Worm (Caenorhabditis elegans) whole organism, young adult: ENCODE measurements around the gene C14F11.4.

ENCODE experiments used
- B0035.1 ChIP-seq: sonication (generic microtip); optimal IDR thresholded peaks from 2 replicates; lab custom pipeline; 2016; ENCODE audit warnings: missing genetic modification characterization, mild to moderate bottlenecking, missing compliant biosample characterization, missing genotype, missing genetic modification reagents
- B0261.1 ChIP-seq: sonication (generic microtip); optimal IDR thresholded peaks from 2 replicates; lab custom pipeline; 2016; ENCODE audit warnings: mild to moderate bottlenecking, missing genetic modification characterization, moderate library complexity, missing compliant biosample characterization
- D2030.7 ChIP-seq: fragments of 200-800 bp; sonication (Bioruptor generic); IDR thresholded peaks from 2 replicates; pipeline ENCODE4 v1.3.6; 2022; ENCODE audit warnings: missing genetic modification reagents, missing genetic modification characterization, missing compliant biosample characterization
- F37B4.10 ChIP-seq: fragments of 200-800 bp; sonication (Bioruptor generic); IDR thresholded peaks from 2 replicates; pipeline ENCODE4 v1.3.6; 2022; ENCODE audit warnings: missing genetic modification characterization, missing compliant biosample characterization
- K11D2.4 ChIP-seq: fragments of 200-800 bp; sonication (Bioruptor generic); IDR thresholded peaks from 2 replicates; pipeline ENCODE4 v1.3.6; 2022; ENCODE audit warnings: missing genetic modification reagents, missing genetic modification characterization, missing compliant biosample characterization
- K12H6.12 ChIP-seq: fragments of 200-800 bp; sonication (Bioruptor generic); optimal IDR thresholded peaks from 2 replicates; lab custom pipeline; 2018; ENCODE audit warnings: mild to moderate bottlenecking, missing genetic modification characterization, missing compliant biosample characterization
- Y95B8A.8 ChIP-seq: fragments of 200-800 bp; sonication (Bioruptor generic); IDR thresholded peaks from 2 replicates; pipeline ENCODE4 v1.3.6; 2022; ENCODE audit warnings: missing genetic modification reagents, missing genetic modification characterization, missing compliant biosample characterization
- aptf-3 ChIP-seq: fragments of 200-800 bp; sonication (Bioruptor generic); IDR thresholded peaks from 2 replicates; pipeline ENCODE4 v1.3.6; 2022; ENCODE audit warnings: missing genetic modification characterization, missing compliant biosample characterization
- atf-7 ChIP-seq: sonication (generic microtip); optimal IDR thresholded peaks from 2 replicates; lab custom pipeline; 2017; ENCODE audit warnings: mild to moderate bottlenecking, missing genetic modification characterization, missing compliant biosample characterization
- bed-1 ChIP-seq: fragments of 200-800 bp; sonication (Bioruptor generic); IDR thresholded peaks from 2 replicates; pipeline ENCODE4 v1.3.6; 2022; ENCODE audit warnings: missing genetic modification reagents, missing genetic modification characterization, missing compliant biosample characterization
- ccch-3 ChIP-seq: fragments of 200-800 bp; sonication (Bioruptor generic); optimal IDR thresholded peaks from 2 replicates; lab custom pipeline; 2018; ENCODE audit warnings: mild to moderate bottlenecking, missing genetic modification characterization, missing compliant biosample characterization
- cebp-1 ChIP-seq, 2 experiments: fragments of 200-800 bp in 1 of 2; sonication (Bioruptor generic) in 1 of 2; sonication (generic microtip) in 1 of 2; IDR thresholded peaks in 1 of 2; optimal IDR thresholded peaks in 1 of 2; 2 replicates each; pipeline versions ENCODE4 v1.3.6 to Lab custom; 2017 to 2022; ENCODE audit warnings: missing compliant biosample characterization in 2 of 2, missing genetic modification characterization in 2 of 2, mild to moderate bottlenecking in 1 of 2, missing genetic modification reagents in 1 of 2, moderate library complexity in 1 of 2
- cebp-2 ChIP-seq: fragments of 200-800 bp; sonication (Bioruptor generic); IDR thresholded peaks from 2 replicates; pipeline ENCODE4 v1.3.6; 2022; ENCODE audit warnings: missing genetic modification characterization, missing compliant biosample characterization
- ceh-27 ChIP-seq: fragments of 200-800 bp; sonication (Bioruptor generic); optimal IDR thresholded peaks from 2 replicates; lab custom pipeline; 2018; ENCODE audit warnings: mild to moderate bottlenecking, missing genetic modification characterization, moderate library complexity, missing compliant biosample characterization
- ceh-79 ChIP-seq: sonication (generic microtip); optimal IDR thresholded peaks from 2 replicates; lab custom pipeline; 2017; ENCODE audit warnings: mild to moderate bottlenecking, missing genetic modification characterization, missing compliant biosample characterization
- chd-7 ChIP-seq: sonication (generic microtip); optimal IDR thresholded peaks from 2 replicates; lab custom pipeline; 2016; ENCODE audit warnings: mild to moderate bottlenecking, missing genetic modification characterization, moderate library complexity, missing compliant biosample characterization
- dox-1 ChIP-seq: fragments of 200-800 bp; sonication (Bioruptor generic); IDR thresholded peaks from 2 replicates; pipeline ENCODE4 v1.3.6; 2022; ENCODE audit warnings: missing genetic modification reagents, missing genetic modification characterization, missing compliant biosample characterization
- dpff-1 ChIP-seq: sonication (generic microtip); optimal IDR thresholded peaks from 2 replicates; lab custom pipeline; 2017; ENCODE audit warnings: mild to moderate bottlenecking, missing genetic modification characterization, missing compliant biosample characterization
- egl-18 ChIP-seq: fragments of 200-800 bp; sonication (Bioruptor generic); IDR thresholded peaks from 2 replicates; pipeline ENCODE4 v1.3.6; 2022; ENCODE audit warnings: missing genetic modification reagents, missing genetic modification characterization, missing compliant biosample characterization
- egl-44 ChIP-seq: fragments of 200-800 bp; sonication (Bioruptor generic); IDR thresholded peaks from 2 replicates; pipeline ENCODE4 v1.3.6; 2022; ENCODE audit warnings: missing genetic modification reagents, missing genetic modification characterization, missing compliant biosample characterization
- fkh-3 ChIP-seq: sonication (generic microtip); optimal IDR thresholded peaks from 2 replicates; lab custom pipeline; 2016; ENCODE audit warnings: mild to moderate bottlenecking, missing genetic modification characterization, missing compliant biosample characterization
- him-1 ChIP-seq: sonication (generic microtip); optimal IDR thresholded peaks from 2 replicates; lab custom pipeline; 2016; ENCODE audit warnings: missing genotype, missing genetic modification reagents, missing genetic modification characterization, missing compliant biosample characterization
- hlh-26 ChIP-seq: fragments of 200-800 bp; sonication (Bioruptor generic); conservative IDR thresholded peaks from 2 replicates; pipeline ENCODE4 v1.3.6; 2022; ENCODE audit warnings: missing genetic modification reagents, missing genetic modification characterization, missing compliant biosample characterization
- let-607 ChIP-seq, 2 experiments: fragments of 200-800 bp in 1 of 2; sonication (Bioruptor generic) in 1 of 2; sonication (generic microtip) in 1 of 2; optimal IDR thresholded peaks; 2 replicates each; lab custom pipeline; 2016 to 2018; ENCODE audit warnings: mild to moderate bottlenecking in 2 of 2, missing compliant biosample characterization in 2 of 2, missing genetic modification characterization in 2 of 2, moderate library complexity in 2 of 2, missing genotype in 1 of 2
- lin-35 ChIP-seq, 3 experiments: fragments of 150-350 bp in 2 of 3; sonication (generic microtip) in 1 of 3; optimal IDR thresholded peaks; 2 replicates each; lab custom pipeline; 2014 to 2018; ENCODE audit warnings: missing biosample characterization in 3 of 3, missing genetic modification characterization in 3 of 3, missing genetic modification reagents in 3 of 3
- lin-54 ChIP-seq: fragments of 200-800 bp; sonication (Bioruptor generic); optimal IDR thresholded peaks from 2 replicates; lab custom pipeline; 2018; ENCODE audit warnings: mild to moderate bottlenecking, missing genetic modification characterization, missing compliant biosample characterization
- lir-1 ChIP-seq: fragments of 200-800 bp; sonication (Bioruptor generic); conservative IDR thresholded peaks from 2 replicates; pipeline ENCODE4 v1.3.6; 2022; ENCODE audit warnings: missing genetic modification reagents, missing genetic modification characterization, missing compliant biosample characterization
- lsl-1 ChIP-seq: fragments of 200-800 bp; sonication (Bioruptor generic); optimal IDR thresholded peaks from 2 replicates; lab custom pipeline; 2018; ENCODE audit warnings: mild to moderate bottlenecking, missing genetic modification characterization, moderate library complexity, missing compliant biosample characterization
- madf-8 ChIP-seq: fragments of 200-800 bp; sonication (Bioruptor generic); conservative IDR thresholded peaks from 2 replicates; pipeline ENCODE4 v1.3.6; 2022; ENCODE audit warnings: missing genetic modification reagents, missing genetic modification characterization, missing compliant biosample characterization
- mcd-1 ChIP-seq: fragments of 200-800 bp; sonication (Bioruptor generic); IDR thresholded peaks from 2 replicates; pipeline ENCODE4 v1.3.6; 2022; ENCODE audit warnings: missing genetic modification reagents, missing genetic modification characterization, missing compliant biosample characterization
- mel-28 ChIP-seq: sonication (generic microtip); optimal IDR thresholded peaks from 2 replicates; lab custom pipeline; 2016; ENCODE audit warnings: borderline replicate concordance, mild to moderate bottlenecking, missing genetic modification characterization, missing compliant biosample characterization
- mes-4 ChIP-seq: sonication (generic microtip); optimal IDR thresholded peaks from 2 replicates; lab custom pipeline; 2016; ENCODE audit warnings: missing genotype, missing genetic modification characterization, missing compliant biosample characterization
- mxl-1 ChIP-seq: sonication (generic microtip); optimal IDR thresholded peaks from 2 replicates; lab custom pipeline; 2016; ENCODE audit warnings: missing genetic modification characterization, missing compliant biosample characterization
- nhr-120 ChIP-seq: fragments of 200-800 bp; sonication (Bioruptor generic); IDR thresholded peaks from 2 replicates; pipeline ENCODE4 v1.3.6; 2022; ENCODE audit warnings: missing genetic modification characterization, missing compliant biosample characterization
- nhr-80 ChIP-seq: sonication (generic microtip); optimal IDR thresholded peaks from 2 replicates; lab custom pipeline; 2016; ENCODE audit warnings: missing genetic modification characterization, missing compliant biosample characterization
- pbrm-1 ChIP-seq: fragments of 200-800 bp; sonication (Bioruptor generic); IDR thresholded peaks from 2 replicates; pipeline ENCODE4 v1.3.6; 2022; ENCODE audit warnings: missing genetic modification reagents, missing genetic modification characterization, missing compliant biosample characterization
- pha-4 ChIP-seq: fragments of 150-350 bp; sonication (generic microtip); optimal IDR thresholded peaks from 2 replicates; lab custom pipeline; 2014; ENCODE audit warnings: missing biosample characterization, missing genetic modification reagents, missing genetic modification characterization
- rec-8 ChIP-seq, 2 experiments: sonication (generic microtip); optimal IDR thresholded peaks; 2 replicates each; lab custom pipeline; 2016; ENCODE audit warnings: mild to moderate bottlenecking in 2 of 2, missing genetic modification characterization in 2 of 2, missing genetic modification reagents in 2 of 2, missing genotype in 2 of 2, missing biosample characterization in 1 of 2, missing compliant biosample characterization in 1 of 2, moderate library complexity in 1 of 2
- sdz-38 ChIP-seq: sonication (generic microtip); optimal IDR thresholded peaks from 2 replicates; lab custom pipeline; 2016; ENCODE audit warnings: missing genotype, missing genetic modification characterization, missing compliant biosample characterization
- snpc-1.3 ChIP-seq: sonication (generic microtip); optimal IDR thresholded peaks from 2 replicates; lab custom pipeline; 2017; ENCODE audit warnings: missing genetic modification characterization, mild to moderate bottlenecking, missing compliant biosample characterization, antibody characterized with exemption, moderate library complexity, missing genotype, missing genetic modification reagents; ENCODE audit not compliant: insufficient read depth
- tbp1 ChIP-seq: fragments of 200-800 bp; sonication (Bioruptor generic); optimal IDR thresholded peaks from 2 replicates; lab custom pipeline; 2018; ENCODE audit warnings: mild to moderate bottlenecking, missing genetic modification characterization, missing compliant biosample characterization
- zim-3 ChIP-seq: sonication (generic microtip); optimal IDR thresholded peaks from 2 replicates; lab custom pipeline; 2017; ENCODE audit warnings: mild to moderate bottlenecking, missing genetic modification characterization, moderate library complexity, missing compliant biosample characterization
- ztf-22 ChIP-seq: fragments of 200-800 bp; sonication (Bioruptor generic); optimal IDR thresholded peaks from 2 replicates; lab custom pipeline; 2018; ENCODE audit warnings: mild to moderate bottlenecking, missing genetic modification characterization, moderate library complexity, missing compliant biosample characterization
- ztf-26 ChIP-seq: sonication (generic microtip); optimal IDR thresholded peaks from 2 replicates; lab custom pipeline; 2017; ENCODE audit warnings: missing genetic modification characterization, missing compliant biosample characterization
- ztf-28 ChIP-seq: fragments of 200-800 bp; sonication (Bioruptor generic); IDR thresholded peaks from 2 replicates; pipeline ENCODE4 v1.3.6; 2022; ENCODE audit warnings: missing genetic modification reagents, missing genetic modification characterization, missing compliant biosample characterization

C14F11.4 gene

ce11 chrX:6248778-6249658, 16.2 kb upstream of the C14F11.4 start:
- no peak for TF ChIP-seq fkh-3
- no peak for TF ChIP-seq ztf-22 (GFP tag; lab: Kevin White, UChicago)
- TF ChIP-seq cebp-2 (GFP tag; lab: Robert Waterston, UW) = no peak
- no peak for TF ChIP-seq sdz-38
- TF ChIP-seq cebp-1 (GFP tag; IDR thresholded peaks at IDR 0.05; lab: Robert Waterston, UW) = no peak
- TF ChIP-seq cebp-1 (tag; optimal IDR thresholded peaks at IDR 0.05; lab: Kevin White, UChicago) = peak; percentile 86
- TF ChIP-seq mxl-1 (tag; lab: Kevin White, UChicago) = no peak
- no peak for TF ChIP-seq B0261.1
- no peak for TF ChIP-seq bed-1 (GFP tag; lab: Robert Waterston, UW)
- TF ChIP-seq egl-18 (GFP tag; lab: Robert Waterston, UW) = no peak
- no peak for TF ChIP-seq chd-7
- TF ChIP-seq him-1 (tag; lab: Kevin White, UChicago) = no peak
- TF ChIP-seq zim-3 (tag; lab: Kevin White, UChicago) = no peak
- no peak for TF ChIP-seq tbp1 (GFP tag; lab: Kevin White, UChicago)
- no peak for TF ChIP-seq lsl-1 (GFP tag; lab: Kevin White, UChicago)
- no peak for TF ChIP-seq lin-35 (GFP tag; optimal IDR thresholded peaks at IDR 0.05; lab: Kevin White, UChicago)
- TF ChIP-seq hlh-26 (GFP tag; lab: Robert Waterston, UW) = no peak
- TF ChIP-seq mcd-1 (GFP tag; lab: Robert Waterston, UW) = no peak
- TF ChIP-seq nhr-80 (tag; lab: Kevin White, UChicago) = peak; percentile 34
- TF ChIP-seq ceh-79 = no peak
- no peak for TF ChIP-seq D2030.7 (GFP tag; lab: Robert Waterston, UW)
- no peak for TF ChIP-seq ccch-3 (GFP tag; lab: Kevin White, UChicago)
- TF ChIP-seq K11D2.4 (GFP tag; lab: Robert Waterston, UW) = no peak
- no peak for TF ChIP-seq mel-28 (tag; lab: Kevin White, UChicago)
- no peak for TF ChIP-seq dox-1 (GFP tag; lab: Robert Waterston, UW)
- TF ChIP-seq rec-8 (tag; optimal IDR thresholded peaks at IDR 0.05; lab: Kevin White, UChicago) = no peak
- TF ChIP-seq lir-1 (GFP tag; lab: Robert Waterston, UW) = no peak
- no peak for TF ChIP-seq let-607 (tag; optimal IDR thresholded peaks at IDR 0.05; lab: Kevin White, UChicago)
- TF ChIP-seq ceh-27 (GFP tag; lab: Kevin White, UChicago) = peak; percentile 17
- TF ChIP-seq ztf-28 (GFP tag; lab: Robert Waterston, UW) = no peak
- peak; percentile 12 for TF ChIP-seq K12H6.12

ce11 chrX:6247869-6248268, 15.0 kb upstream of the C14F11.4 start:
- TF ChIP-seq ztf-22 (GFP tag; lab: Kevin White, UChicago) = no peak
- no peak for TF ChIP-seq F37B4.10
- no peak for TF ChIP-seq sdz-38
- TF ChIP-seq mcd-1 (GFP tag; lab: Robert Waterston, UW) = no peak
- no peak for TF ChIP-seq snpc-1.3
- no peak for TF ChIP-seq egl-44 (GFP tag; lab: Robert Waterston, UW)

ce11 chrX:6247013-6247412, 14.2 kb upstream of the C14F11.4 start:
- no peak for TF ChIP-seq Y95B8A.8
- TF ChIP-seq pha-4 (tag; lab: Kevin White, UChicago) = no peak
- no peak for TF ChIP-seq B0035.1 (tag; lab: Kevin White, UChicago)
- no peak for TF ChIP-seq mes-4 (tag; lab: Kevin White, UChicago)
- no peak for TF ChIP-seq nhr-120 (GFP tag; lab: Robert Waterston, UW)
- TF ChIP-seq aptf-3 (GFP tag; lab: Robert Waterston, UW) = no peak
- no peak for TF ChIP-seq pbrm-1 (GFP tag; lab: Robert Waterston, UW)
- no peak for TF ChIP-seq ceh-27 (GFP tag; lab: Kevin White, UChicago)
- no peak for TF ChIP-seq chd-7
- TF ChIP-seq ztf-26 (tag; lab: Kevin White, UChicago) = no peak
- no peak for TF ChIP-seq dpff-1
- TF ChIP-seq madf-8 (GFP tag; lab: Robert Waterston, UW) = no peak
- no peak for TF ChIP-seq egl-44 (GFP tag; lab: Robert Waterston, UW)
- TF ChIP-seq lin-54 (GFP tag; lab: Kevin White, UChicago) = no peak
- no peak for TF ChIP-seq atf-7 (tag; lab: Kevin White, UChicago)
- no peak for TF ChIP-seq fkh-3
